Worm (Caenorhabditis elegans) whole organism, young adult: ENCODE data around the gene mpz-3.
A peak's percentile ranks its signal among the peaks of the same experiment; 100 is the strongest.

Experiments
- ama-1 ChIP-seq, 3 experiments: fragments of 150-350 bp in 1 of 3; sonication (generic microtip) in 2 of 3; optimal IDR thresholded peaks; 2 replicates each; lab custom pipeline; 2014 to 2018; ENCODE audit warnings: missing biosample characterization in 2 of 3, missing genetic modification characterization in 2 of 3, missing genetic modification reagents in 2 of 3
- attf-6 ChIP-seq: fragments of 200-800 bp; sonication (Bioruptor generic); IDR thresholded peaks from 2 replicates; pipeline ENCODE4 v1.3.6; 2022; ENCODE audit warnings: missing genetic modification reagents, missing genetic modification characterization, missing compliant biosample characterization
- egl-18 ChIP-seq: fragments of 200-800 bp; sonication (Bioruptor generic); IDR thresholded peaks from 2 replicates; pipeline ENCODE4 v1.3.6; 2022; ENCODE audit warnings: missing genetic modification reagents, missing genetic modification characterization, missing compliant biosample characterization
- gei-17 ChIP-seq: fragments of 200-800 bp; sonication (Bioruptor generic); optimal IDR thresholded peaks from 2 replicates; lab custom pipeline; 2018; ENCODE audit warnings: mild to moderate bottlenecking, missing genetic modification characterization, missing compliant biosample characterization
- hmg-20 ChIP-seq: fragments of 200-800 bp; sonication (Bioruptor generic); IDR thresholded peaks from 2 replicates; pipeline ENCODE4 v1.3.6; 2022; ENCODE audit warnings: missing genetic modification reagents, missing genetic modification characterization, missing compliant biosample characterization
- snpc-1.1 ChIP-seq: sonication (generic microtip); optimal IDR thresholded peaks from 2 replicates; lab custom pipeline; 2017; ENCODE audit warnings: missing genetic modification characterization, mild to moderate bottlenecking, missing compliant biosample characterization, antibody characterized with exemption, moderate library complexity, missing genotype, missing genetic modification reagents; ENCODE audit not compliant: insufficient read depth
- unc-62 ChIP-seq: fragments of 150-350 bp; optimal IDR thresholded peaks from 2 replicates; lab custom pipeline; 2014; ENCODE audit warnings: missing biosample characterization, missing genetic modification reagents, missing genetic modification characterization

DNA sequence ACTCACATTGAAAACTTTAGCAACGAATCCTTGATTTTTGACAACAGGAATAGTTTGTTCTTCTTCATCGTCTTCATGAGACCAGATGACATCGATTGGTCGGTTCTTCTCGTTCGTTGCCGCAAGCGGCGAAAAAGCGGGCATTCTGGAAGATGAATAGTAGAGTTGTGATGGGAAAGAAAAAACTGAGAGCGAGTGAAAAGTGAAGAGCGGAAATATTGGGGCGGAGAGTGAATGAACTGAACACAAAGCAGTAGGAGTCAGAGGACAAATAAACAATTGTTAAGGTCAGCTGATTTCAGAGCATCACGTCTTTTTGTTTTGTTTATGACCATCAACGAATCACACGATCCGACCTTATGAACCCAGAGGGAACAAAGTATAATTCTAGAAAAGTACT is 3.9 kb downstream of the mpz-3 start, which contains the start of gene F18C5.10:
- TF ChIP-seq gei-17 (GFP tag; lab: Kevin White, UChicago) (no peak), snpc-1.1 (no peak), unc-62 (GFP tag; lab: Kevin White, UChicago) (no peak), hmg-20 (GFP tag; lab: Robert Waterston, UW) (no peak), attf-6 (GFP tag; lab: Robert Waterston, UW) (no peak), egl-18 (GFP tag; lab: Robert Waterston, UW) (no peak), ama-1 (optimal IDR thresholded peaks at IDR 0.05; lab: Kevin White, UChicago) (peak; percentile 89), ama-1 (GFP tag; optimal IDR thresholded peaks at IDR 0.05; lab: Kevin White, UChicago) (no peak)
